Fruit fly (Drosophila melanogaster) whole organism, prepupa: ENCODE measurements around the gene SdhBL.

ENCODE experiments used
- CG10631 ChIP-seq: fragments of 200-800 bp; sonication (Bioruptor generic); optimal IDR thresholded peaks from 2 replicates; lab custom pipeline; 2016; ENCODE audit warnings: missing biosample characterization, missing genetic modification characterization
- CG10669 ChIP-seq: fragments of 200-800 bp; sonication (Bioruptor generic); optimal IDR thresholded peaks from 3 replicates; lab custom pipeline; 2018; ENCODE audit warnings: missing biosample characterization, mild to moderate bottlenecking, missing genetic modification characterization, moderate library complexity
- CG11762 ChIP-seq: fragments of 200-800 bp; sonication (Bioruptor generic); optimal IDR thresholded peaks from 3 replicates; lab custom pipeline; 2016; ENCODE audit warnings: missing biosample characterization, missing genetic modification characterization; ENCODE audit not compliant: insufficient read depth
- CG15336 ChIP-seq: fragments of 200-800 bp; sonication (Bioruptor generic); IDR thresholded peaks from 2 replicates; pipeline ENCODE4 v1.3.6; 2022; ENCODE audit warnings: missing biosample characterization, missing genetic modification characterization
- CG16779 ChIP-seq: fragments of 200-800 bp; sonication (Bioruptor generic); optimal IDR thresholded peaks from 3 replicates; lab custom pipeline; 2017; ENCODE audit warnings: missing biosample characterization, mild to moderate bottlenecking, missing genetic modification characterization
- CG32006 ChIP-seq: fragments of 200-800 bp; sonication (Bioruptor generic); optimal IDR thresholded peaks from 3 replicates; lab custom pipeline; 2017; ENCODE audit warnings: missing biosample characterization, mild to moderate bottlenecking, missing genetic modification characterization
- CG3919 ChIP-seq: fragments of 200-800 bp; sonication (Bioruptor generic); optimal IDR thresholded peaks from 3 replicates; lab custom pipeline; 2016; ENCODE audit warnings: missing biosample characterization, missing genetic modification characterization
- CG6163 ChIP-seq: fragments of 200-800 bp; sonication (Bioruptor generic); IDR thresholded peaks from 3 replicates; pipeline ENCODE4 v1.3.6; 2022; ENCODE audit warnings: missing biosample characterization, missing genetic modification characterization
- CG6808 ChIP-seq: fragments of 200-800 bp; sonication (Bioruptor generic); optimal IDR thresholded peaks from 3 replicates; lab custom pipeline; 2017; ENCODE audit warnings: missing biosample characterization, missing genetic modification characterization, mild to moderate bottlenecking, moderate library complexity, missing genetic modification reagents
- CG6854 ChIP-seq: fragments of 200-800 bp; sonication (Bioruptor generic); optimal IDR thresholded peaks from 2 replicates; lab custom pipeline; 2017; ENCODE audit warnings: missing biosample characterization, mild to moderate bottlenecking, missing genetic modification characterization
- CG7368 ChIP-seq: fragments of 200-800 bp; sonication (Bioruptor generic); optimal IDR thresholded peaks from 3 replicates; lab custom pipeline; 2016; ENCODE audit warnings: missing biosample characterization, missing genetic modification characterization
- CG8119 ChIP-seq: fragments of 200-800 bp; sonication (Bioruptor generic); IDR thresholded peaks from 3 replicates; pipeline ENCODE4 v1.3.6; 2022; ENCODE audit warnings: missing biosample characterization, missing genetic modification characterization
- CG8319 ChIP-seq: fragments of 200-800 bp; sonication (Bioruptor generic); optimal IDR thresholded peaks from 3 replicates; lab custom pipeline; 2016; ENCODE audit warnings: missing biosample characterization, missing genetic modification characterization
- CG9139 ChIP-seq: fragments of 200-800 bp; sonication (Bioruptor generic); optimal IDR thresholded peaks from 3 replicates; lab custom pipeline; 2017; ENCODE audit warnings: missing biosample characterization, mild to moderate bottlenecking, missing genetic modification characterization
- Eip78C ChIP-seq: fragments of 200-800 bp; sonication (Bioruptor generic); peaks from one replicate; lab custom pipeline; 2016; ENCODE audit warnings: missing biosample characterization, missing genetic modification characterization
- Eip93F ChIP-seq: fragments of 200-800 bp; sonication (Bioruptor generic); optimal IDR thresholded peaks from 2 replicates; lab custom pipeline; 2016; ENCODE audit warnings: missing biosample characterization, mild to moderate bottlenecking, missing genetic modification characterization
- Ets21C ChIP-seq: fragments of 200-800 bp; sonication (Bioruptor generic); optimal IDR thresholded peaks from 3 replicates; lab custom pipeline; 2016; ENCODE audit warnings: missing biosample characterization, missing genetic modification characterization
- Ets96B ChIP-seq: fragments of 200-800 bp; optimal IDR thresholded peaks from 2 replicates; lab custom pipeline; 2019; ENCODE audit warnings: missing biosample characterization, mild to moderate bottlenecking, missing genetic modification characterization, moderate library complexity
- Lpt ChIP-seq: fragments of 200-800 bp; sonication (Bioruptor generic); optimal IDR thresholded peaks from 3 replicates; lab custom pipeline; 2016; ENCODE audit warnings: missing biosample characterization, missing genetic modification characterization
- Met ChIP-seq: fragments of 200-800 bp; sonication (Bioruptor generic); optimal IDR thresholded peaks from 3 replicates; lab custom pipeline; 2016; ENCODE audit warnings: missing biosample characterization, missing genetic modification characterization
- OdsH ChIP-seq: fragments of 200-800 bp; sonication (Bioruptor generic); optimal IDR thresholded peaks from 3 replicates; lab custom pipeline; 2016; ENCODE audit warnings: missing biosample characterization, missing genetic modification characterization
- Sox14 ChIP-seq: fragments of 200-800 bp; sonication (Bioruptor generic); optimal IDR thresholded peaks from 3 replicates; lab custom pipeline; 2016; ENCODE audit warnings: missing biosample characterization, missing genetic modification characterization
- Sox15 ChIP-seq: fragments of 200-800 bp; sonication (Bioruptor generic); optimal IDR thresholded peaks from 3 replicates; lab custom pipeline; 2016; ENCODE audit warnings: missing biosample characterization, missing genetic modification characterization
- achi ChIP-seq: fragments of 200-800 bp; sonication (Bioruptor generic); optimal IDR thresholded peaks from 3 replicates; lab custom pipeline; 2016; ENCODE audit warnings: missing biosample characterization, missing genetic modification characterization
- acj6 ChIP-seq: fragments of 200-800 bp; sonication (Bioruptor generic); optimal IDR thresholded peaks from 3 replicates; lab custom pipeline; 2016; ENCODE audit warnings: missing biosample characterization, missing genetic modification characterization
- dac ChIP-seq: fragments of 200-800 bp; sonication (Bioruptor generic); optimal IDR thresholded peaks from 2 replicates; lab custom pipeline; 2017; ENCODE audit warnings: missing biosample characterization, mild to moderate bottlenecking, missing genetic modification characterization
- fkh ChIP-seq: fragments of 200-800 bp; sonication (Bioruptor generic); optimal IDR thresholded peaks from 3 replicates; lab custom pipeline; 2017; ENCODE audit warnings: missing biosample characterization, mild to moderate bottlenecking, missing genetic modification characterization, moderate library complexity
- pdm3 ChIP-seq: fragments of 200-800 bp; sonication (Bioruptor generic); optimal IDR thresholded peaks from 3 replicates; lab custom pipeline; 2016; ENCODE audit warnings: missing biosample characterization, missing genetic modification characterization
- salr ChIP-seq, 2 experiments: fragments of 200-800 bp; sonication (Bioruptor generic); optimal IDR thresholded peaks; 3 replicates each; lab custom pipeline; 2016 to 2018; ENCODE audit warnings: missing biosample characterization in 2 of 2, missing genetic modification characterization in 2 of 2, mild to moderate bottlenecking in 1 of 2
- spab ChIP-seq: fragments of 200-800 bp; sonication (Bioruptor generic); optimal IDR thresholded peaks from 2 replicates; lab custom pipeline; 2017; ENCODE audit warnings: missing biosample characterization, mild to moderate bottlenecking, missing genetic modification characterization, missing genetic modification reagents
- svp ChIP-seq: fragments of 200-800 bp; sonication (Bioruptor generic); peaks from one replicate; lab custom pipeline; 2016; ENCODE audit warnings: missing biosample characterization, missing genetic modification characterization
- vri ChIP-seq: fragments of 200-800 bp; sonication (Bioruptor generic); optimal IDR thresholded peaks from 3 replicates; lab custom pipeline; 2016; ENCODE audit warnings: missing biosample characterization, mild to moderate bottlenecking, missing genetic modification characterization

Gene SdhBL

DNA sequence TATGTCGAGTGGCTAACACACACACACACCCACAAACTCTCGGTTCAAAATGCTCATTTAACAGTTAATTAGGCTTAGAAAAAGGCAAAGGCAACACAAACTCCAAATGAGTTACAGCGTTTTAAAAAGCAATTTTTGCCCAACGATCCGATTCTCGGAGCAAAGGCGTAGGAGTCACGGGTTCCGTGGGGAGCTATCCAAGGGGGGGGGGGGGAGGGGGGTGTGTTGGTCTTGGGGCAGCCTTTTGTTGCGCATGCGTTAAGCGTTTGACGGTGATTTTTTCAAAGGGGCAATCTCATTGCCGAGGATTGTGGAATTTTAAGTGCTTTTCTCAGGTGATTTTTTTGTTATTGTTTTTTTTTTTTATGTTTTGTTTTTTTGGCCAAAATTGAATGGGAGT is 48.4 kb downstream of the SdhBL start:
- no peak for TF ChIP-seq spab
- TF ChIP-seq Sox15, result no peak
- no peak for TF ChIP-seq Sox14 (GFP tag; lab: Kevin White, UChicago)
- no peak for TF ChIP-seq CG6808 (GFP tag; lab: Kevin White, UChicago)
- no peak for TF ChIP-seq Lpt (GFP tag; lab: Kevin White, UChicago)
- no peak for TF ChIP-seq CG8319 (GFP tag; lab: Kevin White, UChicago)

DNA sequence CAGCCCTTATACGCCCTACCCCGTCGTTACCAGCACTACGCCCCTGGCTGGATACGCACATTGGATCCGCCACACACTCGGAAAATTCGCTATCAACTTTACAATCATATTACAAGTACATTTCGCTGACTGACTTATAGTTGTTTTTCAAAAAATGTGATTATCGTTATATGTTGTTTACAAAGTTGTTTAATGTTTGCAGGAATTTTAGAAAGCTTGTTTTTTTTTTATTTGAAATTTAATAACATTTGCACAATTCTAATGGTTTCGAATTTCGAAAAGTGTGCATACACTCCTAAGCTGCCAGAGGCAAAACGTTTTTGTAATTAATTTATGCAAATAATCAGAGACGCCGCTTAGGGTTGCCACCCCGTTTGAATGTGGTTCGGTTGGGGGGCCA is 49.9 kb downstream of the SdhBL start:
- peak; percentile 16 for TF ChIP-seq CG32006 (GFP tag; lab: Kevin White, UChicago)
- TF ChIP-seq acj6 (GFP tag; lab: Kevin White, UChicago), result no peak
- TF ChIP-seq pdm3, result peak; percentile 22
- TF ChIP-seq salr (GFP tag; optimal IDR thresholded peaks at IDR 0.05; lab: Kevin White, UChicago), result peak in 1 of 2 experiments; percentile 7
- no peak for TF ChIP-seq CG6854 (GFP tag; lab: Kevin White, UChicago)
- TF ChIP-seq fkh (GFP tag; lab: Kevin White, UChicago), result no peak
- TF ChIP-seq CG15336, result peak; percentile 42
- TF ChIP-seq CG11762 (GFP tag; lab: Kevin White, UChicago), result no peak
- TF ChIP-seq Eip78C (GFP tag; lab: Kevin White, UChicago), result peak; percentile 61
- no peak for TF ChIP-seq spab
- no peak for TF ChIP-seq Sox15
- no peak for TF ChIP-seq CG8319 (GFP tag; lab: Kevin White, UChicago)
- peak; percentile 32; the same call in 1 of the 3 replicates for TF ChIP-seq CG6163 (GFP tag; lab: Robert Waterston, UW)
- TF ChIP-seq CG8119, result peak; percentile 19; the same call in 1 of the 3 replicates
- peak; percentile 16 for TF ChIP-seq achi (GFP tag; lab: Kevin White, UChicago)
- no peak for TF ChIP-seq CG16779 (tag; lab: Kevin White, UChicago)
- TF ChIP-seq CG10669 (GFP tag; lab: Kevin White, UChicago), result peak; percentile 23
- no peak for TF ChIP-seq CG7368 (GFP tag; lab: Kevin White, UChicago)
- TF ChIP-seq CG9139, result no peak
- no peak for TF ChIP-seq Eip93F (GFP tag; lab: Kevin White, UChicago)
- no peak for TF ChIP-seq Ets96B (tag; lab: Kevin White, UChicago)
- TF ChIP-seq CG3919 (GFP tag; lab: Kevin White, UChicago), result peak; percentile 12
- peak; percentile 16 for TF ChIP-seq svp (GFP tag; lab: Kevin White, UChicago)
- no peak for TF ChIP-seq vri (GFP tag; lab: Kevin White, UChicago)
- TF ChIP-seq dac (GFP tag; lab: Kevin White, UChicago), result no peak
- no peak for TF ChIP-seq OdsH (GFP tag; lab: Kevin White, UChicago)
- no peak for TF ChIP-seq Ets21C
- TF ChIP-seq CG10631 (GFP tag; lab: Kevin White, UChicago), result peak; percentile 27
- peak; percentile 25 for TF ChIP-seq Met (GFP tag; lab: Kevin White, UChicago)
- no peak for TF ChIP-seq Lpt (GFP tag; lab: Kevin White, UChicago)
